Worm (Caenorhabditis elegans): ENCODE measurements around the gene F26F2.8.

ce11 chrV:20618632-20619031 is 39.3 kb downstream of the F26F2.8 start, which contains the start of gene F46B3.7:
- TF ChIP-seq T26A5.8 (tag; optimal IDR thresholded peaks at IDR 0.05) (no peak), lin-26 (GFP tag; IDR thresholded peaks at IDR 0.05) (no peak), nfya-1 (tag; optimal IDR thresholded peaks at IDR 0.05; ENCODE audit: borderline replicate concordance, insufficient read depth) (no peak), K11D2.4 (GFP tag; IDR thresholded peaks at IDR 0.05) (no peak), mcd-1 (GFP tag; IDR thresholded peaks at IDR 0.05) (no peak), ama-1 (optimal IDR thresholded peaks at IDR 0.05) (no peak), ama-1 (GFP tag; optimal IDR thresholded peaks at IDR 0.05) (no peak), B0019.2 (GFP tag; conservative IDR thresholded peaks at IDR 0.05) (no peak), cebp-2 (GFP tag; IDR thresholded peaks at IDR 0.05) (no peak), B0035.1 (tag; optimal IDR thresholded peaks at IDR 0.05) (no peak)
